Worm (Caenorhabditis elegans) whole organism, L1 larva: ENCODE data around the gene col-110.
A peak's percentile ranks its signal among the peaks of the same experiment; 100 is the strongest.

Experiments used
- C04F5.9 ChIP-seq: sonication (generic microtip); optimal IDR thresholded peaks from 2 replicates; lab custom pipeline; 2016; ENCODE audit warnings: missing genetic modification characterization, missing compliant biosample characterization
- C16A3.4 ChIP-seq: fragments of 150-350 bp; optimal IDR thresholded peaks from 2 replicates; lab custom pipeline; 2014; ENCODE audit warnings: missing biosample characterization, missing genetic modification characterization
- C34B4.2 ChIP-seq: sonication (generic microtip); optimal IDR thresholded peaks from 2 replicates; lab custom pipeline; 2017; ENCODE audit warnings: mild to moderate bottlenecking, missing genetic modification characterization, missing compliant biosample characterization
- alr-1 ChIP-seq: fragments of 200-800 bp; sonication (Bioruptor generic); optimal IDR thresholded peaks from 2 replicates; lab custom pipeline; 2018; ENCODE audit warnings: borderline replicate concordance, mild to moderate bottlenecking, missing genetic modification characterization, missing compliant biosample characterization
- aly-2 ChIP-seq: fragments of 150-350 bp; optimal IDR thresholded peaks from 2 replicates; lab custom pipeline; 2014; ENCODE audit warnings: missing biosample characterization, missing genetic modification characterization
- blmp-1 ChIP-seq: fragments of 150-350 bp; optimal IDR thresholded peaks from 2 replicates; lab custom pipeline; 2014; ENCODE audit warnings: missing biosample characterization, missing genetic modification characterization
- ceh-8 ChIP-seq: fragments of 200-800 bp; sonication (Bioruptor generic); optimal IDR thresholded peaks from 2 replicates; lab custom pipeline; 2018; ENCODE audit warnings: mild to moderate bottlenecking, missing genetic modification characterization, moderate library complexity, missing compliant biosample characterization
- ceh-82 ChIP-seq, 3 experiments: fragments of 150-350 bp in 1 of 3; sonication (generic microtip) in 2 of 3; optimal IDR thresholded peaks; 2 replicates each; lab custom pipeline; 2014 to 2017; ENCODE audit warnings: missing biosample characterization in 3 of 3, missing genetic modification characterization in 3 of 3
- ceh-88 ChIP-seq: fragments of 200-800 bp; sonication (Bioruptor generic); IDR thresholded peaks from 2 replicates; pipeline ENCODE4 v1.3.6; 2022; ENCODE audit warnings: missing genetic modification characterization, missing compliant biosample characterization
- ceh-90 ChIP-seq: sonication (generic microtip); optimal IDR thresholded peaks from 2 replicates; lab custom pipeline; 2016; ENCODE audit warnings: missing genetic modification characterization, missing compliant biosample characterization
- ces-1 ChIP-seq: fragments of 150-350 bp; optimal IDR thresholded peaks from 2 replicates; lab custom pipeline; 2014; ENCODE audit warnings: missing biosample characterization, missing genetic modification reagents, missing genetic modification characterization
- dsc-1 ChIP-seq: sonication (generic microtip); optimal IDR thresholded peaks from 2 replicates; lab custom pipeline; 2016; ENCODE audit warnings: mild to moderate bottlenecking, missing genetic modification characterization, missing compliant biosample characterization
- efl-3 ChIP-seq: fragments of 200-800 bp; sonication (Bioruptor generic); optimal IDR thresholded peaks from 2 replicates; lab custom pipeline; 2018; ENCODE audit warnings: mild to moderate bottlenecking, missing genetic modification characterization, missing compliant biosample characterization
- egl-13 ChIP-seq: sonication (generic microtip); optimal IDR thresholded peaks from 2 replicates; lab custom pipeline; 2016; ENCODE audit warnings: missing genotype, missing genetic modification reagents, missing genetic modification characterization, missing compliant biosample characterization
- elt-2 ChIP-seq: sonication (generic microtip); optimal IDR thresholded peaks from 2 replicates; lab custom pipeline; 2016; ENCODE audit warnings: missing genetic modification characterization, mild to moderate bottlenecking, inconsistent platforms, missing compliant biosample characterization, missing genetic modification reagents
- elt-3 ChIP-seq, 6 experiments: fragments of 150-350 bp in 1 of 6; sonication (generic microtip); optimal IDR thresholded peaks; 2 replicates each; lab custom pipeline; 2017 to 2018; ENCODE audit warnings: missing biosample characterization in 6 of 6, missing genetic modification characterization in 6 of 6, inconsistent platforms in 1 of 6
- fkh-8 ChIP-seq: sonication (generic microtip); optimal IDR thresholded peaks from 2 replicates; lab custom pipeline; 2016; ENCODE audit warnings: mild to moderate bottlenecking, missing genetic modification characterization, missing compliant biosample characterization
- grh-1 ChIP-seq: fragments of 200-800 bp; sonication (Bioruptor generic); IDR thresholded peaks from 2 replicates; pipeline ENCODE4 v1.3.6; 2022; ENCODE audit warnings: missing genetic modification reagents, missing genetic modification characterization, missing compliant biosample characterization
- irx-1 ChIP-seq: sonication (generic microtip); optimal IDR thresholded peaks from 2 replicates; lab custom pipeline; 2016; ENCODE audit warnings: missing genetic modification characterization, missing compliant biosample characterization
- jun-1 ChIP-seq: fragments of 150-350 bp; optimal IDR thresholded peaks from 2 replicates; lab custom pipeline; 2014; ENCODE audit warnings: missing biosample characterization, missing genetic modification reagents, missing genetic modification characterization
- lin-13 ChIP-seq: fragments of 150-350 bp; optimal IDR thresholded peaks from 2 replicates; lab custom pipeline; 2014; ENCODE audit warnings: missing biosample characterization, missing genetic modification reagents, missing genetic modification characterization
- lin-14 ChIP-seq: fragments of 200-800 bp; sonication (Bioruptor generic); optimal IDR thresholded peaks from 2 replicates; lab custom pipeline; 2018; ENCODE audit warnings: mild to moderate bottlenecking, missing genetic modification characterization, moderate library complexity, missing compliant biosample characterization
- lin-15B ChIP-seq: fragments of 150-350 bp; sonication (generic microtip); optimal IDR thresholded peaks from 3 replicates; lab custom pipeline; 2014; ENCODE audit warnings: missing biosample characterization, missing genetic modification characterization
- lir-3 ChIP-seq: sonication (generic microtip); optimal IDR thresholded peaks from 2 replicates; lab custom pipeline; 2016; ENCODE audit warnings: mild to moderate bottlenecking, missing genetic modification characterization, moderate library complexity, missing compliant biosample characterization; ENCODE audit not compliant: poor library complexity
- nhr-11 ChIP-seq: fragments of 150-350 bp; optimal IDR thresholded peaks from 2 replicates; lab custom pipeline; 2014; ENCODE audit warnings: missing biosample characterization, missing genetic modification characterization
- nhr-12 ChIP-seq: sonication (generic microtip); optimal IDR thresholded peaks from 2 replicates; lab custom pipeline; 2017; ENCODE audit warnings: missing biosample characterization, missing genetic modification characterization
- nhr-20 ChIP-seq: sonication (generic microtip); optimal IDR thresholded peaks from 2 replicates; lab custom pipeline; 2016; ENCODE audit warnings: mild to moderate bottlenecking, missing genetic modification characterization, missing compliant biosample characterization
- nhr-237 ChIP-seq: fragments of 150-350 bp; optimal IDR thresholded peaks from 2 replicates; lab custom pipeline; 2014; ENCODE audit warnings: missing biosample characterization, missing genetic modification characterization
- nhr-71 ChIP-seq: sonication (generic microtip); optimal IDR thresholded peaks from 2 replicates; lab custom pipeline; 2016; ENCODE audit warnings: mild to moderate bottlenecking, missing genetic modification characterization, moderate library complexity, missing compliant biosample characterization
- nhr-76 ChIP-seq: sonication (generic microtip); optimal IDR thresholded peaks from 2 replicates; lab custom pipeline; 2017; ENCODE audit warnings: missing biosample characterization, missing genetic modification characterization
- nhr-77 ChIP-seq: fragments of 150-350 bp; optimal IDR thresholded peaks from 2 replicates; lab custom pipeline; 2014; ENCODE audit warnings: missing biosample characterization, missing genetic modification characterization
- nhr-84 ChIP-seq: sonication (generic microtip); optimal IDR thresholded peaks from 2 replicates; lab custom pipeline; 2017; ENCODE audit warnings: missing biosample characterization, missing genetic modification characterization
- nhr-85 ChIP-seq: sonication (generic microtip); peaks from one replicate; lab custom pipeline; 2016; ENCODE audit warnings: missing genetic modification characterization, inconsistent platforms, missing compliant biosample characterization
- pag-3 ChIP-seq: sonication (generic microtip); optimal IDR thresholded peaks from 2 replicates; lab custom pipeline; 2017; ENCODE audit warnings: missing genetic modification characterization, mild to moderate bottlenecking, missing compliant biosample characterization, antibody characterized with exemption, borderline replicate concordance; ENCODE audit not compliant: insufficient read depth
- rnt-1 ChIP-seq: sonication (generic microtip); optimal IDR thresholded peaks from 2 replicates; lab custom pipeline; 2016; ENCODE audit warnings: mild to moderate bottlenecking, missing genetic modification characterization, moderate library complexity, missing compliant biosample characterization
- skn-1 ChIP-seq: fragments of 150-350 bp; optimal IDR thresholded peaks from 2 replicates; lab custom pipeline; 2014; ENCODE audit warnings: missing biosample characterization, missing genetic modification characterization
- snpc-4 ChIP-seq: fragments of 150-350 bp; optimal IDR thresholded peaks from 2 replicates; lab custom pipeline; 2014; ENCODE audit warnings: missing biosample characterization, missing genetic modification characterization
- snu-23 ChIP-seq: sonication (generic microtip); optimal IDR thresholded peaks from 2 replicates; lab custom pipeline; 2016; ENCODE audit warnings: missing genetic modification characterization, missing compliant biosample characterization
- sox-4 ChIP-seq: sonication (generic microtip); optimal IDR thresholded peaks from 2 replicates; lab custom pipeline; 2016; ENCODE audit warnings: missing genetic modification characterization, missing compliant biosample characterization
- sup-37 ChIP-seq: fragments of 200-800 bp; sonication (Bioruptor generic); optimal IDR thresholded peaks from 2 replicates; lab custom pipeline; 2018; ENCODE audit warnings: mild to moderate bottlenecking, missing genetic modification characterization, missing compliant biosample characterization
- swsn-7 ChIP-seq: sonication (generic microtip); optimal IDR thresholded peaks from 2 replicates; lab custom pipeline; 2016; ENCODE audit warnings: missing genetic modification characterization, missing compliant biosample characterization
- unc-130 ChIP-seq: fragments of 150-350 bp; optimal IDR thresholded peaks from 2 replicates; lab custom pipeline; 2017; ENCODE audit warnings: missing biosample characterization, missing genetic modification characterization, inconsistent platforms
- unc-30 ChIP-seq: sonication (generic microtip); optimal IDR thresholded peaks from 2 replicates; lab custom pipeline; 2017; ENCODE audit warnings: missing biosample characterization, missing genetic modification characterization
- unc-98 ChIP-seq: fragments of 200-800 bp; sonication (Bioruptor generic); IDR thresholded peaks from 2 replicates; pipeline ENCODE4 v1.3.6; 2022; ENCODE audit warnings: missing genetic modification characterization, missing compliant biosample characterization
- zip-4 ChIP-seq: fragments of 200-800 bp; sonication (Bioruptor generic); optimal IDR thresholded peaks from 2 replicates; lab custom pipeline; 2018; ENCODE audit warnings: mild to moderate bottlenecking, missing genetic modification characterization, moderate library complexity, missing compliant biosample characterization
- ztf-11 ChIP-seq, 2 experiments: sonication (generic microtip); optimal IDR thresholded peaks; 2 replicates each; lab custom pipeline; 2016 to 2017; ENCODE audit warnings: missing genetic modification characterization in 2 of 2, missing biosample characterization in 1 of 2, missing compliant biosample characterization in 1 of 2
- ztf-4 ChIP-seq: fragments of 150-350 bp; optimal IDR thresholded peaks from 2 replicates; lab custom pipeline; 2014; ENCODE audit warnings: missing biosample characterization, missing genetic modification characterization

The col-110 gene

DNA sequence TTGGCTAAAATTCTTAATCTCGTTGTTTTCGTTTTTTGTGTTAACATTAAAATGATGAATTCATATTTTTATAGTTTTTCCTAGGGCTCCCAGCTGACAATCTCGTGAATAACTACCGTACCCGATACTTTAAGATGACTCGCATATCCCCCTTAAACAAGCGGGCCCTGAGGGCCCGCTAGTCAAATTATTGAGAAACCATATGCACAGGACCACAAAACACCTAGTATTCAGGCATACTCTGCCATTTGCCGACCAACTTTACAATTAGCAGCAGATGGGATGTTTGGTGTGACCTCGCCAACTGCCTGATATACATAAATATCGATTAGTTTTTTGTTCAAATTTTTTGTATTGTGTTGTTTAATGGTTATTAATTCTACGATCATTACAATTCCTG lies 12.6 kb downstream of the col-110 start, which contains the start of gene F19C7.3:
Gene F19C7.3 (plus strand): TSS at position 301 of the 400 bp plus-strand sequence.
- TF ChIP-seq alr-1 (tag; lab: Kevin White, UChicago) (no peak), dsc-1 (tag; lab: Kevin White, UChicago) (no peak), nhr-11 (no peak), grh-1 (GFP tag; lab: Robert Waterston, UW) (no peak), unc-98 (GFP tag; lab: Robert Waterston, UW) (no peak), ceh-90 (tag; lab: Kevin White, UChicago) (no peak)

DNA sequence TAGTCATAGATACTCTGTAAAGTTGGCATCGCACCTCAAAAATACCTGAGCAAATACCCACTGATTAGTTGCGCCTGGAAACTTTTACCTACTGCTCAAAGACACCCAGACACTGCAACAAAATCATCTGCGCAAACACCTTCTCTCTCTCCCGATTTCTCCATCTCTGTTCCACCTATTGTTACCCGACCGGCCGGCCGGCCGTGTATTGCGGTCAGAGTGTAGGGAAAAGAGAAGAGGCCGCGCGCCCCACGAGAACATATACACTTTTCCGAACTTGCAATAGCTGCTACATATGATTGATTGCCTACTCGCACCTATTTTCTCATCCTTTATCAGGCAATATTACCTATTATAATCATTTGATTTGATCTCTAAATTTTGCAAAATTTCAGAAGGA lies 21.1 kb downstream of the col-110 start:
- TF ChIP-seq nhr-12, result no peak
- TF ChIP-seq blmp-1 (tag; lab: Kevin White, UChicago), result peak; percentile 64
- TF ChIP-seq nhr-20 (tag; lab: Kevin White, UChicago), result peak; percentile 5
- no peak for TF ChIP-seq elt-2
- TF ChIP-seq elt-3 (tag; optimal IDR thresholded peaks at IDR 0.05; lab: Kevin White, UChicago), result peak in 1 of 6 experiments; percentile 12
- no peak for TF ChIP-seq sox-4 (tag; lab: Kevin White, UChicago)
- TF ChIP-seq snu-23, result no peak
- TF ChIP-seq skn-1 (tag; lab: Kevin White, UChicago), result peak; percentile 30
- TF ChIP-seq nhr-77 (tag; lab: Kevin White, UChicago), result peak; percentile 16
- no peak for TF ChIP-seq ceh-82 (tag; optimal IDR thresholded peaks at IDR 0.05; lab: Kevin White, UChicago)
- peak; percentile 69 for TF ChIP-seq lin-14 (GFP tag; lab: Kevin White, UChicago)

DNA sequence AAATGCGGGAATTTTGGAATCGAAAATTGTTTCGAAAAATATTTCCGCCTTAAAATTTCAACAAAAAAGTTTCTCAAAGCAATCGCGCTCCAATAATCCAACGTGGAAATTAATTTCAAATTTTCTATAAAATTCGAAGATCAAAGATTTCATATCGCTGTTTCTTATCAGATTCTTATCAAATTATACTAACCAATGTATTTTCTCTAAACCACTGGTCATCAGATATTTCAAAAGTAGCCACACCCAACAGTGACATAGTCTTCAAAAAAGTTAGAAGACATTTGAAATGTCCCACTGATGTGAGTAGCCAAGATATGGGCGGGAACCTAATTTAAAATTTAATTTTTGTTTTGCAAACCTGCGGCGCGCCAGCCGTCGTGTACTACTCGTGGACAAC lies 21.9 kb downstream of the col-110 start:
- TF ChIP-seq nhr-85 (peak; percentile 12), unc-130 (tag; lab: Kevin White, UChicago) (no peak), elt-3 (tag; optimal IDR thresholded peaks at IDR 0.05; lab: Kevin White, UChicago) (peak in 5 of 6 experiments; percentile 19 to 52 (median 47)), ztf-4 (tag; lab: Kevin White, UChicago) (no peak)

DNA sequence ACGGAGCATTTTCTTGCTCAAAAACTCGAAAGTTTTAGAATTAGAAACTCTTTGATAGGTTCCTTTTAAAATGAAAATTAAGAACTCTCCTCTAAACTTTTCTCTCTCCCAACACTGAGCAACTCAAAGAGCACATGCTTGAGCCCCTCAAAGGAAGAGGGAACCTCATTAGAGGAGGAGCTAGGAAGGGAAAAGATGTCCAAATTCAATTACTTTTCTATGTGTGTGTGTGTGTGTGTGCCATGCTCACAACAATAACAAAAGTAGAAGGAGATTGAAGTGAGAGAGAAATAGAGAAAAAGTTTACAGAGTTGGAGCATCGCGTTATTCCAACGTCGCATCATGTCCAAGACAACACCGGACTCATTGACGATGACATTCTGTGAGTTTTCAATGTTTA lies 23.5 kb downstream of the col-110 start:
- no peak for TF ChIP-seq snpc-4 (tag; lab: Kevin White, UChicago)
- TF ChIP-seq lin-13 (GFP tag; lab: Kevin White, UChicago), result no peak
- no peak for TF ChIP-seq ztf-11 (tag; optimal IDR thresholded peaks at IDR 0.05; lab: Kevin White, UChicago)
- TF ChIP-seq nhr-77 (tag; lab: Kevin White, UChicago), result no peak
- TF ChIP-seq ceh-82 (tag; optimal IDR thresholded peaks at IDR 0.05; lab: Kevin White, UChicago), result peak in 1 of 3 experiments; percentile 37
- TF ChIP-seq nhr-237 (tag; lab: Kevin White, UChicago), result no peak
- no peak for TF ChIP-seq elt-3 (tag; optimal IDR thresholded peaks at IDR 0.05; lab: Kevin White, UChicago)
- no peak for TF ChIP-seq jun-1 (tag; lab: Kevin White, UChicago)
- no peak for TF ChIP-seq pag-3 (tag; lab: Kevin White, UChicago)
- no peak for TF ChIP-seq sup-37 (GFP tag; lab: Kevin White, UChicago)
- no peak for TF ChIP-seq C34B4.2 (tag; lab: Kevin White, UChicago)
- peak; percentile 19 for TF ChIP-seq ceh-8 (GFP tag; lab: Kevin White, UChicago)
- no peak for TF ChIP-seq nhr-12
- TF ChIP-seq C16A3.4 (tag; lab: Kevin White, UChicago), result no peak
- no peak for TF ChIP-seq swsn-7 (tag; lab: Kevin White, UChicago)
- TF ChIP-seq lin-14 (GFP tag; lab: Kevin White, UChicago), result peak; percentile 94
- TF ChIP-seq lir-3 (tag; lab: Kevin White, UChicago), result no peak
- TF ChIP-seq irx-1 (tag; lab: Kevin White, UChicago), result no peak
- TF ChIP-seq lin-15B (tag; lab: Kevin White, UChicago), result no peak
- TF ChIP-seq nhr-84, result no peak
- TF ChIP-seq nhr-76 (tag; lab: Kevin White, UChicago), result no peak
- TF ChIP-seq ces-1 (GFP tag; lab: Kevin White, UChicago), result peak; percentile 97
- no peak for TF ChIP-seq unc-30 (tag; lab: Kevin White, UChicago)
- TF ChIP-seq zip-4, result no peak
- no peak for TF ChIP-seq elt-2
- TF ChIP-seq egl-13, result no peak
- no peak for TF ChIP-seq rnt-1 (tag; lab: Kevin White, UChicago)
- TF ChIP-seq fkh-8 (tag; lab: Kevin White, UChicago), result no peak
- peak; percentile 33 for TF ChIP-seq nhr-71 (tag; lab: Kevin White, UChicago)
- TF ChIP-seq aly-2 (tag; lab: Kevin White, UChicago), result no peak
- no peak for TF ChIP-seq ceh-88 (GFP tag; lab: Robert Waterston, UW)
- TF ChIP-seq efl-3 (GFP tag; lab: Kevin White, UChicago), result no peak
- no peak for TF ChIP-seq C04F5.9 (tag; lab: Kevin White, UChicago)
